Fruit fly (Drosophila melanogaster): ENCODE results near the gene Ptpa.

Ptpa gene

DNA sequence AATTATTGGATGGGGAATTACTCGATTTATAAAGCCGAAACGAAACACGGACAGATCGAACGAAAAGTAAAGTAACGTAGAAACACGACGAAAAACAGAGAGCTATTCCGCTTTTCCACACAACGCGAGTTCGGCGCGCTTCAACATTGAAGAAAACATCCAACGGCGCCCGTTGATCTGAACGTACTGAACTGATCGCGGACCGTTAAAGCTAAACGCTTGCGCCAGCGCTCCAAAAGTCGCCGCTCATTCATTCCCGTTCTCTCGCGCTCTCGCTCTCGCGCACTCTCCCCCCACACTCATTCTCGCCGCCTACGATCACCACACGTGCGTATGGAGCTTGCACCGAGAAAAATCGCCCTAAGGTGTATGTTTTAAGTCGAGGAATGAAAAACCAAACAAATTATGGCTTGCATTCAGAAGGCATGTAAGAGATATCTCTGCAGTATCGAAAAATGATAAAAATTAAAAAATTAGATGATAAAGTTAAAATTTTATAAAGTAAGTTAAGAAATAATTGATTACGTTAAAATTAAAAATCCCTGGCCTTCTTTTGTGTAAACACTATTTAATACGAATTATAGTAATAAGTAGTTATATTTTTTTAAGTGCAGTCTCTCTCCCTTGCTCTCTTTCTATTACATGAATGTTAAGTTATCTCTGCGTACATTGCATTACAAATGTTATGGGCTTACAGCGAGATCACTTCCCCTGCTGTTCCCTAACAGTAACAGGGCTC is 22.0 kb upstream of the Ptpa start, which contains the start of gene E23 (continued):
- TF ChIP-seq Sox100B (GFP tag; optimal IDR thresholded peaks at IDR 0.05) (peak; percentile 100), Dip3 (GFP tag; optimal IDR thresholded peaks at IDR 0.05) (peak; percentile 93), CG14050 (GFP tag; IDR thresholded peaks at IDR 0.05) (peak; percentile 97), ab (GFP tag; optimal IDR thresholded peaks at IDR 0.05) (peak; percentile 73), Max (GFP tag; optimal IDR thresholded peaks at IDR 0.05) (peak; percentile 99), CG10366 (GFP tag; IDR thresholded peaks at IDR 0.05) (peak; percentile 98), Fer2 (tag; optimal IDR thresholded peaks at IDR 0.05) (peak; percentile 94), eve (GFP tag; optimal IDR thresholded peaks at IDR 0.05) (peak in 1 of 2 experiments; percentile 97), CG14710 (tag; optimal IDR thresholded peaks at IDR 0.05) (peak; percentile 98), Drgx (GFP tag; IDR thresholded peaks at IDR 0.05) (peak; percentile 98), CG17568 (GFP tag; optimal IDR thresholded peaks at IDR 0.05) (peak; percentile 98), Ets65A (GFP tag) (peak; percentile 99), Sry-β (GFP tag; optimal IDR thresholded peaks at IDR 0.05) (peak; percentile 75), CG31365 (tag; optimal IDR thresholded peaks at IDR 0.05) (peak; percentile 82), nom (GFP tag; optimal IDR thresholded peaks at IDR 0.05) (peak; percentile 92), NC2β (GFP tag; optimal IDR thresholded peaks at IDR 0.05) (peak; percentile 92), insv (GFP tag; optimal IDR thresholded peaks at IDR 0.05) (peak; percentile 42 to 81), CG8944 (GFP tag; optimal IDR thresholded peaks at IDR 0.05) (peak; percentile 93), mam (GFP tag; optimal IDR thresholded peaks at IDR 0.05) (peak; percentile 95), wek (GFP tag; optimal IDR thresholded peaks at IDR 0.05) (peak; percentile 80), Lpt (GFP tag; optimal IDR thresholded peaks at IDR 0.05) (no peak), CG12391 (tag; optimal IDR thresholded peaks at IDR 0.05) (peak; percentile 100), HLH4C (GFP tag; IDR thresholded peaks at IDR 0.05; ENCODE audit: partially characterized antibody) (no peak), dimm (GFP tag; IDR thresholded peaks at IDR 0.05) (peak; percentile 93), dan (GFP tag; IDR thresholded peaks at IDR 0.05) (peak; percentile 76)

dm6 chr2L:3355791-3356190 is 21.0 kb upstream of the Ptpa start:
- no peak for TF ChIP-seq kni (GFP tag; optimal IDR thresholded peaks at IDR 0.05)
- no peak for TF ChIP-seq Poxn (GFP tag; IDR thresholded peaks at IDR 0.05)
- peak; percentile 11 for TF ChIP-seq mirr (GFP tag; optimal IDR thresholded peaks at IDR 0.05)
- TF ChIP-seq CG6689 (GFP tag; IDR thresholded peaks at IDR 0.05), result 0 out of 2 replicates have a peak, but pooled peaks have one; percentile 3
- TF ChIP-seq slbo (GFP tag; IDR thresholded peaks at IDR 0.05), result peak; percentile 28; the same call in 1 of the 2 replicates
- TF ChIP-seq Gsc (GFP tag; IDR thresholded peaks at IDR 0.05), result no peak
- peak; percentile 28; the same call in 1 of the 2 replicates for TF ChIP-seq klu (GFP tag; IDR thresholded peaks at IDR 0.05)
- TF ChIP-seq hkb (optimal IDR thresholded peaks at IDR 0.05), result no peak
- TF ChIP-seq hkb (GFP tag; IDR thresholded peaks at IDR 0.05), result 0 out of 2 replicates have a peak, but pooled peaks have one; percentile 11
- peak; percentile 74 for TF ChIP-seq crol (GFP tag; IDR thresholded peaks at IDR 0.05)
- no peak for TF ChIP-seq CG17385 (GFP tag; optimal IDR thresholded peaks at IDR 0.05)
- peak; percentile 92 for TF ChIP-seq Ets65A (GFP tag)
- 0 out of 3 replicates have a peak, but pooled peaks have one; percentile 13 for TF ChIP-seq Dbx (GFP tag; IDR thresholded peaks at IDR 0.05)
- 0 out of 4 replicates have a peak, but pooled peaks have one; percentile 49 for TF ChIP-seq chinmo (GFP tag; IDR thresholded peaks at IDR 0.05; ENCODE audit: partially characterized antibody)
- 0 out of 2 replicates have a peak, but pooled peaks have one; percentile 5 for TF ChIP-seq Ptx1 (GFP tag; IDR thresholded peaks at IDR 0.05)
- TF ChIP-seq ci (GFP tag; IDR thresholded peaks at IDR 0.05), result peak; percentile 28; the same call in 1 of the 3 replicates
- peak; percentile 29 for TF ChIP-seq CG12769 (tag; optimal IDR thresholded peaks at IDR 0.05)
- peak; percentile 38; the same call in 1 of the 2 replicates for TF ChIP-seq CG32532 (GFP tag; IDR thresholded peaks at IDR 0.05)
- TF ChIP-seq CG7372 (GFP tag; IDR thresholded peaks at IDR 0.05), result peak; percentile 88
- TF ChIP-seq CG18476 (GFP tag; optimal IDR thresholded peaks at IDR 0.05), result no peak
- peak; percentile 54; the same call in 1 of the 2 replicates for TF ChIP-seq GATAe (GFP tag; conservative IDR thresholded peaks at IDR 0.05)
